Worm (Caenorhabditis elegans): ENCODE measurements around the gene sma-1.

DNA sequence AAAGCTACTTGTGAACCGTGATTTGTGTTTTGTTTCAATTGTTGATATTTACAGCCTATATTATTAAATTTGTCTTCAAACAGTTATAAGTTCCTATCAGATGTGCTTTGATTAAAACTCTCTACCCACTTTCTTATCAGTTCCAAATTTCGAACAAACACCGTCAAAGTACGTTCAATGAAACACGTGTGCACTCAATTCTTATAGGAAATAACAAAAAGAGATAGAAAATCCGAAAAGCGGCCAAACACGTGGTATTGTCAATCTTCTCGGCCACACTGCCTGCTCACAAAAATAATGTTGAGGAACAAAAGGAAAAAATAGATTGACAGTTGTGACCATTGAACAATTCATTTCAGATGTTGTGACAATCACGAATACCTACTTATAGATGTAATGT is 13.3 kb upstream of the sma-1 start:
- no peak for TF ChIP-seq unc-86 (tag; optimal IDR thresholded peaks at IDR 0.05)
- no peak for TF ChIP-seq unc-3 (GFP tag; conservative IDR thresholded peaks at IDR 0.05)
- no peak for TF ChIP-seq unc-3 (tag; optimal IDR thresholded peaks at IDR 0.05)
- no peak for TF ChIP-seq pros-1 (tag; optimal IDR thresholded peaks at IDR 0.05)
- no peak for TF ChIP-seq ets-4 (tag; optimal IDR thresholded peaks at IDR 0.05)
- TF ChIP-seq nhr-11 (tag; optimal IDR thresholded peaks at IDR 0.05) = no peak
- no peak for TF ChIP-seq pha-4 (tag; optimal IDR thresholded peaks at IDR 0.05)
- TF ChIP-seq elt-2 (tag; optimal IDR thresholded peaks at IDR 0.05) = peak; percentile 38
- no peak for TF ChIP-seq pqm-1 (tag; optimal IDR thresholded peaks at IDR 0.05)
- no peak for TF ChIP-seq pat-9 (tag; optimal IDR thresholded peaks at IDR 0.05)

All from whole organism, late embryonic.